Fruit fly (Drosophila melanogaster) whole organism, embryonic: Measurements from ENCODE around the gene CG12035.

Experiments
- Ada2b ChIP-seq: fragments of 200-800 bp; sonication (Bioruptor generic); IDR thresholded peaks from 2 replicates; pipeline ENCODE4 v1.3.6; 2022; ENCODE audit warnings: missing biosample characterization, missing genetic modification characterization
- BEAF-32 ChIP-seq: fragments of 200-800 bp; sonication (Bioruptor generic); optimal IDR thresholded peaks from 3 replicates; lab custom pipeline; 2017; ENCODE audit warnings: missing biosample characterization, missing genetic modification characterization, mild to moderate bottlenecking, moderate library complexity, missing genetic modification reagents
- CG12071 ChIP-seq: fragments of 200-800 bp; sonication (Bioruptor generic); optimal IDR thresholded peaks from 3 replicates; lab custom pipeline; 2018; ENCODE audit warnings: missing biosample characterization, mild to moderate bottlenecking, missing genetic modification characterization
- CG13287 ChIP-seq: fragments of 200-800 bp; sonication (Bioruptor generic); IDR thresholded peaks from 2 replicates; pipeline ENCODE4 v1.3.6; 2022; ENCODE audit warnings: missing biosample characterization, missing genetic modification characterization; ENCODE audit not compliant: partially characterized antibody
- CG13775 ChIP-seq: fragments of 200-800 bp; sonication (Bioruptor generic); optimal IDR thresholded peaks from 3 replicates; lab custom pipeline; 2017; ENCODE audit warnings: missing biosample characterization, mild to moderate bottlenecking, missing genetic modification characterization
- CG14860 ChIP-seq: fragments of 200-800 bp; sonication (Bioruptor generic); IDR thresholded peaks from 3 replicates; pipeline ENCODE4 v1.3.6; 2022; ENCODE audit warnings: missing biosample characterization, missing genetic modification characterization; ENCODE audit not compliant: partially characterized antibody
- CG15479 ChIP-seq: fragments of 200-800 bp; sonication (Bioruptor generic); optimal IDR thresholded peaks from 3 replicates; lab custom pipeline; 2019; ENCODE audit warnings: missing biosample characterization, mild to moderate bottlenecking, missing genetic modification characterization, moderate library complexity
- CG17568 ChIP-seq: fragments of 200-800 bp; sonication (Bioruptor generic); optimal IDR thresholded peaks from 2 replicates; lab custom pipeline; 2018; ENCODE audit warnings: missing biosample characterization, mild to moderate bottlenecking, missing genetic modification characterization, moderate library complexity
- CG18599 ChIP-seq: fragments of 200-800 bp; sonication (Bioruptor generic); optimal IDR thresholded peaks from 3 replicates; lab custom pipeline; 2017; ENCODE audit warnings: missing biosample characterization, missing genetic modification characterization, mild to moderate bottlenecking, moderate library complexity, missing genetic modification reagents
- CG4328 ChIP-seq: fragments of 200-800 bp; sonication (Bioruptor generic); optimal IDR thresholded peaks from 3 replicates; lab custom pipeline; 2017; ENCODE audit warnings: missing biosample characterization, missing genetic modification reagents, missing genetic modification characterization
- CG43689 ChIP-seq: fragments of 200-800 bp; sonication (Bioruptor generic); IDR thresholded peaks from 2 replicates; pipeline ENCODE4 v1.3.6; 2022; ENCODE audit warnings: missing biosample characterization, missing genetic modification characterization
- CG4424 ChIP-seq: fragments of 200-800 bp; sonication (Bioruptor generic); optimal IDR thresholded peaks from 3 replicates; lab custom pipeline; 2016; ENCODE audit warnings: missing biosample characterization, missing genetic modification characterization
- CG5245 ChIP-seq: fragments of 200-800 bp; sonication (Bioruptor generic); optimal IDR thresholded peaks from 3 replicates; lab custom pipeline; 2016; ENCODE audit warnings: missing biosample characterization, missing genetic modification characterization
- CG7372 ChIP-seq: fragments of 200-800 bp; sonication (Bioruptor generic); IDR thresholded peaks from 2 replicates; pipeline ENCODE4 v1.3.6; 2022; ENCODE audit warnings: missing biosample characterization, missing genetic modification characterization
- CG7963 ChIP-seq: fragments of 200-800 bp; sonication (Bioruptor generic); IDR thresholded peaks from 3 replicates; pipeline ENCODE4 v1.3.6; 2022; ENCODE audit warnings: missing biosample characterization, missing genetic modification characterization; ENCODE audit not compliant: partially characterized antibody
- CG9215 ChIP-seq: fragments of 200-800 bp; sonication (Bioruptor generic); IDR thresholded peaks from 2 replicates; pipeline ENCODE4 v1.3.6; 2022; ENCODE audit warnings: missing biosample characterization, missing genetic modification characterization
- D19A ChIP-seq: fragments of 200-800 bp; optimal IDR thresholded peaks from 3 replicates; lab custom pipeline; 2019; ENCODE audit warnings: missing biosample characterization, mild to moderate bottlenecking, missing genetic modification characterization, moderate library complexity
- Doc2 ChIP-seq: fragments of 200-800 bp; sonication (Bioruptor generic); IDR thresholded peaks from 2 replicates; pipeline ENCODE4 v1.3.6; 2022; ENCODE audit warnings: missing biosample characterization, missing genetic modification characterization
- ERR ChIP-seq: fragments of 200-800 bp; sonication (Bioruptor generic); optimal IDR thresholded peaks from 2 replicates; lab custom pipeline; 2016; ENCODE audit warnings: missing biosample characterization, missing genetic modification characterization
- MBD-R2 ChIP-seq: fragments of 200-800 bp; sonication (Bioruptor generic); IDR thresholded peaks from 2 replicates; pipeline ENCODE4 v1.3.6; 2022; ENCODE audit warnings: missing biosample characterization, missing genetic modification characterization
- Pdp1 ChIP-seq, 2 experiments: fragments of 200-800 bp; sonication (Bioruptor generic); optimal IDR thresholded peaks; 3 replicates each; lab custom pipeline; 2016; ENCODE audit warnings: missing biosample characterization in 2 of 2, missing genetic modification characterization in 2 of 2, mild to moderate bottlenecking in 1 of 2, moderate library complexity in 1 of 2
- bowl ChIP-seq: fragments of 200-800 bp; sonication (Bioruptor generic); IDR thresholded peaks from 2 replicates; pipeline ENCODE4 v1.3.6; 2022; ENCODE audit warnings: missing biosample characterization, missing genetic modification characterization
- btn ChIP-seq: fragments of 200-800 bp; sonication (Bioruptor generic); optimal IDR thresholded peaks from 2 replicates; lab custom pipeline; 2016; ENCODE audit warnings: missing biosample characterization, missing genetic modification characterization
- cwo ChIP-seq: fragments of 200-800 bp; sonication (Bioruptor generic); optimal IDR thresholded peaks from 3 replicates; lab custom pipeline; 2017; ENCODE audit warnings: missing biosample characterization, missing genetic modification characterization, mild to moderate bottlenecking, moderate library complexity, missing genetic modification reagents
- en ChIP-seq: fragments of 200-800 bp; sonication (Bioruptor generic); optimal IDR thresholded peaks from 2 replicates; lab custom pipeline; 2016; ENCODE audit warnings: missing biosample characterization, missing genetic modification characterization
- fd3F ChIP-seq: fragments of 200-800 bp; sonication (Bioruptor generic); optimal IDR thresholded peaks from 2 replicates; lab custom pipeline; 2018; ENCODE audit warnings: missing biosample characterization, mild to moderate bottlenecking, missing genetic modification characterization, moderate library complexity
- gcm ChIP-seq: fragments of 200-800 bp; sonication (Bioruptor generic); optimal IDR thresholded peaks from 2 replicates; lab custom pipeline; 2019; ENCODE audit warnings: missing biosample characterization, mild to moderate bottlenecking, missing genetic modification characterization, moderate library complexity
- gcm2 ChIP-seq: fragments of 200-800 bp; sonication (Bioruptor generic); optimal IDR thresholded peaks from 2 replicates; lab custom pipeline; 2016; ENCODE audit warnings: missing biosample characterization, missing genetic modification characterization
- grn ChIP-seq: fragments of 200-800 bp; sonication (Bioruptor generic); optimal IDR thresholded peaks from 3 replicates; lab custom pipeline; 2017; ENCODE audit warnings: missing biosample characterization, missing genetic modification characterization
- gsb ChIP-seq: fragments of 200-800 bp; sonication (Bioruptor generic); IDR thresholded peaks from 2 replicates; pipeline ENCODE4 v1.3.6; 2022; ENCODE audit warnings: missing biosample characterization, missing genetic modification characterization
- hb ChIP-seq: fragments of 200-800 bp; sonication (Bioruptor generic); IDR thresholded peaks from 3 replicates; pipeline ENCODE4 v1.3.6; 2022; ENCODE audit warnings: missing biosample characterization, missing genetic modification characterization; ENCODE audit not compliant: partially characterized antibody
- ind ChIP-seq: fragments of 200-800 bp; sonication (Bioruptor generic); optimal IDR thresholded peaks from 3 replicates; lab custom pipeline; 2016; ENCODE audit warnings: missing biosample characterization, missing genetic modification characterization
- lmd ChIP-seq: fragments of 200-800 bp; sonication (Bioruptor generic); IDR thresholded peaks from 2 replicates; pipeline ENCODE4 v1.3.6; 2022; ENCODE audit warnings: missing biosample characterization, missing genetic modification characterization
- repo ChIP-seq: fragments of 200-800 bp; sonication (Bioruptor generic); optimal IDR thresholded peaks from 2 replicates; lab custom pipeline; 2016; ENCODE audit warnings: missing biosample characterization, missing genetic modification characterization
- sd ChIP-seq: fragments of 200-800 bp; sonication (Bioruptor generic); optimal IDR thresholded peaks from 3 replicates; lab custom pipeline; 2018; ENCODE audit warnings: missing biosample characterization, mild to moderate bottlenecking, missing genetic modification characterization, moderate library complexity
- sens ChIP-seq: fragments of 200-800 bp; sonication (Bioruptor generic); peaks from one replicate; lab custom pipeline; 2016; ENCODE audit warnings: missing biosample characterization, missing genetic modification characterization
- sens-2 ChIP-seq: fragments of 200-800 bp; sonication (Bioruptor generic); IDR thresholded peaks from 2 replicates; pipeline ENCODE4 v1.3.6; 2022; ENCODE audit warnings: missing biosample characterization, missing genetic modification characterization
- ttk ChIP-seq: fragments of 200-800 bp; sonication (Bioruptor generic); IDR thresholded peaks from 2 replicates; pipeline ENCODE4 v2.1.2; 2022; ENCODE audit warnings: missing biosample characterization, missing genetic modification characterization

CG12035 gene

DNA sequence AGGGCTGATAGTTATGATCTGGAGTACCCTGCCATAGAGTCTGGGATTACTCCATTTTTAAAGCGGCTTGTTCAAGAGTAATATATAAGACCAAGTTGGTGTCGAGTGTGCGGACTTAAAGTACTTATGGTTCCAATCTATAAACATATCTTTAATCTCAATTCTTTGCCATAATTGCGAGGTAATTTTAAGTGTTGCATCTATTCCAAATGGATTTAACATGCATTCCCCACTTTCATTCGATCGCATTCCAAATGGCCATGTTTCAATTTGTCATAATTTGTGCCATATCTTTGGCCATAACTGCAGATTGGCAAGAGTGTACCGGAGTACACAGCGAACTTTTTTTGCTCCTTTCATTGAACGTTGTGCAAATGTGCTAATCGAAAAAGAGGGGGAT is 13.0 kb upstream of the CG12035 start:
- TF ChIP-seq CG9215 (GFP tag; lab: Robert Waterston, UW) (no peak), bowl (GFP tag; lab: Robert Waterston, UW) (no peak), btn (GFP tag; lab: Kevin White, UChicago) (no peak), ind (no peak), sd (tag; lab: Kevin White, UChicago) (no peak), repo (no peak), CG13775 (GFP tag; lab: Kevin White, UChicago) (no peak), CG17568 (GFP tag; lab: Kevin White, UChicago) (no peak), CG7963 (GFP tag; lab: Robert Waterston, UW) (no peak), CG13287 (GFP tag; lab: Robert Waterston, UW) (no peak), CG12071 (GFP tag; lab: Kevin White, UChicago) (no peak), Ada2b (GFP tag; lab: Robert Waterston, UW) (no peak), ERR (GFP tag; lab: Kevin White, UChicago) (no peak)
- TF ChIP-seq, all 482 proteins: peak for 0

DNA sequence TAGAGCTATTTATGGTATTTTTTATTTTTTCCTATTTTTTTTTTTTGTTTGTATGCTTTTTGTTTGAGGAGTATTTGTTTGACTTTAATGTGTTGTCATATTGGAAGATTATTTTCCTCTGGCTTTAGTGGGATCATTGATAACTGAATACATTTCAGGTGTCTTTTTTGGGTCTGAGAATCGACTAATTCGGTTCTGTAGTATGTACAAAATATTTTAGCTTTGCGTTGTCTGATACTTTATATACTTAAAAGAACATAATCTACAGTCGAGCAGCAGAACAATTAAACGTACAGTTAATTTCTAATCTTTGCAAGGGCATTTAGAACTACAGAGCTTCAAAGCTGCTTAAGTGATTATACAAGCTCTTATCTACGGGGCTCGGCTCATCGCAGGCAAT is 1.1 kb upstream of the CG12035 start, which contains the start of gene CG18171:
Gene CG18171 (minus strand): TSS at position 101 of the 400 bp plus-strand sequence.
- TF ChIP-seq CG14860 (no peak), D19A (tag; lab: Kevin White, UChicago) (no peak), CG43689 (GFP tag; lab: Robert Waterston, UW) (no peak), CG7372 (GFP tag; lab: Robert Waterston, UW) (no peak), CG4424 (GFP tag; lab: Kevin White, UChicago) (no peak), lmd (GFP tag; lab: Robert Waterston, UW) (no peak), sens (GFP tag; lab: Kevin White, UChicago) (no peak), en (GFP tag; lab: Kevin White, UChicago) (no peak), gsb (GFP tag; lab: Robert Waterston, UW) (no peak), MBD-R2 (GFP tag; lab: Robert Waterston, UW) (no peak), ttk (no peak), gcm (GFP tag; lab: Kevin White, UChicago) (no peak), CG4328 (GFP tag; lab: Kevin White, UChicago) (no peak)

DNA sequence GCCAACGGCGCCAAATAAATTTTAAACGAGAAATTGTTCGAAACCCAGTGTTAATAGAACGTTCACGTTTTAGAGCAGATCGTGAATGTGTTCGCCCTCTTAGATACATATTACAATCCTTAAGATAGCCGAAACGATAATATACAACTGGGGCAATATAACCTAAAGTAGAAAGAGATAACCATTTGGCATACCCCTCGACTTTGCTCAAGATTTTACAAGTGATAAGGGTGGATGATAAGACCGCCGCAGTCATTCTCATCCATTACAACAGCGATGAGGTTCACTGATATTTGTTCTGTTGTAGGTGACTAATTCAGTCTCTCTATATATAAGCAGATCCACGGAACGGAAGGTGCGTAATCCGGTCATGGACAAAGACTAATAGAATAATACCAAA is 2.6 kb downstream of the CG12035 start:
- TF ChIP-seq CG15479 (GFP tag; lab: Kevin White, UChicago): peak; percentile 57
- no peak for TF ChIP-seq fd3F
- TF ChIP-seq grn (GFP tag; lab: Kevin White, UChicago): peak; percentile 20
- peak in 1 of 2 experiments; percentile 2 for TF ChIP-seq Pdp1 (GFP tag; optimal IDR thresholded peaks at IDR 0.05; lab: Kevin White, UChicago)
- TF ChIP-seq CG5245 (GFP tag; lab: Kevin White, UChicago): no peak
- no peak for TF ChIP-seq CG18599 (GFP tag; lab: Kevin White, UChicago)
- TF ChIP-seq sens-2 (GFP tag; lab: Robert Waterston, UW): no peak
- no peak for TF ChIP-seq hb (GFP tag; lab: Robert Waterston, UW)
- peak; percentile 16 for TF ChIP-seq cwo
- TF ChIP-seq BEAF-32: no peak
- no peak for TF ChIP-seq Doc2 (GFP tag; lab: Robert Waterston, UW)
- TF ChIP-seq gcm2 (GFP tag; lab: Kevin White, UChicago): no peak
- TF ChIP-seq, all 482 proteins: peak for 4
